Worm (Caenorhabditis elegans) whole organism, mixed stage, embryonic: Measurements from ENCODE around the gene acr-12.

Source experiments
- M03D4.4 ChIP-seq: sonication (generic microtip); optimal IDR thresholded peaks from 2 replicates; lab custom pipeline; 2017; ENCODE audit warnings: mild to moderate bottlenecking, missing genetic modification characterization, missing compliant biosample characterization
- bed-3 ChIP-seq: fragments of 200-800 bp; sonication (Bioruptor generic); optimal IDR thresholded peaks from 3 replicates; lab custom pipeline; 2018; ENCODE audit warnings: mild to moderate bottlenecking, missing genetic modification characterization, moderate library complexity, missing compliant biosample characterization
- blmp-1 ChIP-seq: fragments of 150-350 bp; optimal IDR thresholded peaks from 2 replicates; lab custom pipeline; 2014; ENCODE audit warnings: missing biosample characterization, missing genetic modification characterization
- ceh-39 ChIP-seq: fragments of 150-350 bp; optimal IDR thresholded peaks from 2 replicates; lab custom pipeline; 2014; ENCODE audit warnings: missing biosample characterization, missing genetic modification characterization
- ceh-43 ChIP-seq: fragments of 200-800 bp; sonication (Bioruptor generic); optimal IDR thresholded peaks from 2 replicates; lab custom pipeline; 2018; ENCODE audit warnings: mild to moderate bottlenecking, missing genetic modification characterization, moderate library complexity, missing compliant biosample characterization
- ceh-83 ChIP-seq: fragments of 200-800 bp; sonication (Bioruptor generic); optimal IDR thresholded peaks from 2 replicates; lab custom pipeline; 2018; ENCODE audit warnings: mild to moderate bottlenecking, missing genetic modification characterization, missing compliant biosample characterization
- ces-1 ChIP-seq: fragments of 150-350 bp; optimal IDR thresholded peaks from 2 replicates; lab custom pipeline; 2014; ENCODE audit warnings: missing biosample characterization, missing genetic modification reagents, missing genetic modification characterization
- cnd-1 ChIP-seq: fragments of 200-800 bp; sonication (Bioruptor generic); optimal IDR thresholded peaks from 2 replicates; lab custom pipeline; 2018; ENCODE audit warnings: mild to moderate bottlenecking, missing genetic modification characterization, missing compliant biosample characterization
- drap-1 ChIP-seq: fragments of 200-800 bp; sonication (Bioruptor generic); optimal IDR thresholded peaks from 3 replicates; lab custom pipeline; 2018; ENCODE audit warnings: mild to moderate bottlenecking, missing genetic modification characterization, missing compliant biosample characterization
- elt-1 ChIP-seq: sonication (generic microtip); optimal IDR thresholded peaks from 2 replicates; lab custom pipeline; 2017; ENCODE audit warnings: missing genetic modification characterization, mild to moderate bottlenecking, missing compliant biosample characterization, antibody characterized with exemption, moderate library complexity, borderline replicate concordance; ENCODE audit not compliant: insufficient read depth
- elt-3 ChIP-seq: fragments of 150-350 bp; optimal IDR thresholded peaks from 2 replicates; lab custom pipeline; 2014; ENCODE audit warnings: missing biosample characterization, missing genetic modification characterization
- flh-1 ChIP-seq: fragments of 200-800 bp; sonication (Bioruptor generic); optimal IDR thresholded peaks from 2 replicates; lab custom pipeline; 2018; ENCODE audit warnings: mild to moderate bottlenecking, missing genetic modification characterization, moderate library complexity, missing compliant biosample characterization
- ham-2 ChIP-seq: fragments of 200-800 bp; sonication (Bioruptor generic); optimal IDR thresholded peaks from 2 replicates; lab custom pipeline; 2018; ENCODE audit warnings: mild to moderate bottlenecking, missing genetic modification characterization, missing compliant biosample characterization
- hlh-1 ChIP-seq: fragments of 150-350 bp; optimal IDR thresholded peaks from 2 replicates; lab custom pipeline; 2014; ENCODE audit warnings: missing biosample characterization, missing genetic modification reagents, missing genetic modification characterization
- lin-13 ChIP-seq: fragments of 150-350 bp; optimal IDR thresholded peaks from 2 replicates; lab custom pipeline; 2014; ENCODE audit warnings: missing biosample characterization, missing genetic modification characterization
- lin-32 ChIP-seq: fragments of 200-800 bp; sonication (Bioruptor generic); optimal IDR thresholded peaks from 2 replicates; lab custom pipeline; 2018; ENCODE audit warnings: mild to moderate bottlenecking, missing genetic modification characterization, missing compliant biosample characterization
- mab-5 ChIP-seq: fragments of 150-350 bp; optimal IDR thresholded peaks from 2 replicates; lab custom pipeline; 2014; ENCODE audit warnings: missing biosample characterization, missing genetic modification characterization
- mep-1 ChIP-seq: fragments of 150-350 bp; optimal IDR thresholded peaks from 2 replicates; lab custom pipeline; 2017; ENCODE audit warnings: missing biosample characterization, missing genetic modification reagents, missing genetic modification characterization, inconsistent platforms
- nhr-12 ChIP-seq: fragments of 150-350 bp; optimal IDR thresholded peaks from 2 replicates; lab custom pipeline; 2014; ENCODE audit warnings: missing biosample characterization, missing genetic modification characterization
- nhr-237 ChIP-seq: fragments of 150-350 bp; optimal IDR thresholded peaks from 2 replicates; lab custom pipeline; 2014; ENCODE audit warnings: missing biosample characterization, missing genetic modification characterization
- nhr-28 ChIP-seq: fragments of 150-350 bp; optimal IDR thresholded peaks from 2 replicates; lab custom pipeline; 2014; ENCODE audit warnings: missing biosample characterization, missing genetic modification characterization
- nhr-76 ChIP-seq: sonication (generic microtip); optimal IDR thresholded peaks from 2 replicates; lab custom pipeline; 2017; ENCODE audit warnings: missing biosample characterization, missing genetic modification characterization
- pha-4 ChIP-seq: fragments of 150-350 bp; optimal IDR thresholded peaks from 2 replicates; lab custom pipeline; 2018; ENCODE audit warnings: missing biosample characterization, missing genetic modification reagents, missing genetic modification characterization
- sem-2 ChIP-seq: fragments of 200-800 bp; sonication (Bioruptor generic); optimal IDR thresholded peaks from 2 replicates; lab custom pipeline; 2018; ENCODE audit warnings: mild to moderate bottlenecking, missing genetic modification characterization, missing compliant biosample characterization
- snpc-4 ChIP-seq: fragments of 150-350 bp; optimal IDR thresholded peaks from 2 replicates; lab custom pipeline; 2014; ENCODE audit warnings: missing biosample characterization, missing genetic modification characterization
- sptf-1 ChIP-seq: sonication (generic microtip); optimal IDR thresholded peaks from 2 replicates; lab custom pipeline; 2017; ENCODE audit warnings: mild to moderate bottlenecking, missing genetic modification characterization, moderate library complexity, missing compliant biosample characterization
- tbx-8 ChIP-seq: fragments of 200-800 bp; sonication (Bioruptor generic); optimal IDR thresholded peaks from 2 replicates; lab custom pipeline; 2018; ENCODE audit warnings: mild to moderate bottlenecking, missing genetic modification characterization, moderate library complexity, missing compliant biosample characterization
- unc-120 ChIP-seq: sonication (generic microtip); optimal IDR thresholded peaks from 2 replicates; lab custom pipeline; 2017; ENCODE audit warnings: missing genetic modification characterization, missing compliant biosample characterization; ENCODE audit not compliant: poor library complexity, severe bottlenecking
- unc-39 ChIP-seq: fragments of 150-350 bp; optimal IDR thresholded peaks from 2 replicates; lab custom pipeline; 2014; ENCODE audit warnings: missing biosample characterization, missing genetic modification characterization
- unc-62 ChIP-seq: fragments of 150-350 bp; optimal IDR thresholded peaks from 2 replicates; lab custom pipeline; 2014; ENCODE audit warnings: missing biosample characterization, missing genetic modification reagents, missing genetic modification characterization
- zip-8 ChIP-seq: fragments of 150-350 bp; optimal IDR thresholded peaks from 2 replicates; lab custom pipeline; 2014; ENCODE audit warnings: missing biosample characterization, missing genetic modification characterization
- ztf-11 ChIP-seq: fragments of 150-350 bp; optimal IDR thresholded peaks from 2 replicates; lab custom pipeline; 2014; ENCODE audit warnings: missing biosample characterization, missing genetic modification characterization

Gene acr-12

ce11 chrX:13536759-13537158 is 4.1 kb downstream of the acr-12 start, which contains the start of gene R01E6.5:
TSS of gene R01E6.5 (plus strand) at chrX:13537059.
- TF ChIP-seq hlh-1 (tag; lab: Kevin White, UChicago): no peak
- no peak for TF ChIP-seq snpc-4
- TF ChIP-seq nhr-12: no peak
- TF ChIP-seq unc-39 (tag; lab: Kevin White, UChicago): no peak
- TF ChIP-seq tbx-8 (GFP tag; lab: Kevin White, UChicago): no peak
- no peak for TF ChIP-seq ztf-11 (tag; lab: Kevin White, UChicago)
- TF ChIP-seq ceh-83: no peak
- no peak for TF ChIP-seq flh-1 (GFP tag; lab: Kevin White, UChicago)
- no peak for TF ChIP-seq drap-1 (GFP tag; lab: Kevin White, UChicago)
- no peak for TF ChIP-seq sptf-1
- TF ChIP-seq pha-4 (tag; lab: Kevin White, UChicago): no peak
- no peak for TF ChIP-seq M03D4.4 (tag; lab: Kevin White, UChicago)
- no peak for TF ChIP-seq lin-32 (GFP tag; lab: Kevin White, UChicago)
- no peak for TF ChIP-seq nhr-237 (tag; lab: Kevin White, UChicago)
- TF ChIP-seq sem-2: no peak
- TF ChIP-seq ceh-43 (GFP tag; lab: Kevin White, UChicago): no peak
- TF ChIP-seq mep-1: no peak
- TF ChIP-seq elt-3: no peak
- TF ChIP-seq ceh-39 (tag; lab: Kevin White, UChicago): no peak

DNA sequence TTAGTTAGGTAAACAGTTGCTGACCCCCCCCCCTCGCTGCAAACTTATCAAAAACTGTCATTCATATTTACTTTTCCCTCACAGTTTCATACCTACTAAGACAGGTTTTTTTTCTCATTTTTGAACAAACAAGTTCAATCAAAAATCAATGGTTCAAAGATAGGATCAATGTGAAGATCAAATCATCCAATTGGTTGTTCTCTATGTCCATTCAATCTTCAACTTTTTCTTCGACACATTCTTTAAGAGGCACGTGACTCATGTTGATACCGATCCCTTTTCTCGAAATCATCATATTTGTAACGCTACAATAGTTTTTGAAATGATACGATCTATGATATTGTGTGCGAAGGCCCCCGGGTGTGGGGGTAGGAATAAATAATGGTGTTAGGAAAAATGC is 7.0 kb downstream of the acr-12 start:
- no peak for TF ChIP-seq lin-13 (tag; lab: Kevin White, UChicago)
- TF ChIP-seq mab-5 (tag; lab: Kevin White, UChicago): no peak
- TF ChIP-seq ham-2: no peak
- no peak for TF ChIP-seq pha-4 (tag; lab: Kevin White, UChicago)
- TF ChIP-seq unc-62 (GFP tag; lab: Kevin White, UChicago): no peak
- TF ChIP-seq, all 35 proteins: peak for 0

- TF ChIP-seq zip-8: no peak
- no peak for TF ChIP-seq ces-1 (GFP tag; lab: Kevin White, UChicago)
- no peak for TF ChIP-seq mep-1
- TF ChIP-seq nhr-28 (tag; lab: Kevin White, UChicago): no peak
- no peak for TF ChIP-seq hlh-1 (tag; lab: Kevin White, UChicago)
- TF ChIP-seq pha-4 (tag; lab: Kevin White, UChicago): no peak
- no peak for TF ChIP-seq nhr-237 (tag; lab: Kevin White, UChicago)
- TF ChIP-seq bed-3 (GFP tag; lab: Kevin White, UChicago): no peak
- TF ChIP-seq unc-62 (GFP tag; lab: Kevin White, UChicago): no peak
- TF ChIP-seq cnd-1 (tag; lab: Kevin White, UChicago): no peak
- no peak for TF ChIP-seq drap-1 (GFP tag; lab: Kevin White, UChicago)
- TF ChIP-seq, all 35 proteins: peak for 0
Measured at ce11 chrX:13541335-13541734, 8.7 kb downstream of the acr-12 start.

DNA sequence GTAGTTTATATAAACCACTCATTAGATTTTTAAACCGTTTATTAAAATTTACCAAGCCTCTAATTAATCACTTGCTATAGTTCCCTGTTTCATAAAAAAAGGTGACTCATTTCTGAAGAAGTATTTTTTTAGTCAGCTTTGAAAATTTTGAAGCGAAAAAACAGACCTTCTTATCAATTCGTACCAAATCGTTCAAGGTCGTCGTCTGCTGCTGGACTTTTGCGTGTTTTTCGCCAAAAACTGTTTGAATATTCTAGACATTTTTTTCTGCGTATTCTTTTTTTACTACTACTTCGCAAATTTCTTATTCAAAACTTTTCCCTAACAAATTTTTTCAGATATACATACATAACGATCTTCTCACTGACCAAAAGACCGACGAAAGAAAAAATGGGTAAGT is 9.6 kb downstream of the acr-12 start, which contains the start of gene cah-4:
cah-4 (plus strand) TSS at position 339 of the 400 bp plus-strand sequence.
- TF ChIP-seq unc-62 (GFP tag; lab: Kevin White, UChicago): no peak
- TF ChIP-seq elt-3: no peak
- no peak for TF ChIP-seq elt-1 (tag; lab: Kevin White, UChicago)
- no peak for TF ChIP-seq drap-1 (GFP tag; lab: Kevin White, UChicago)
- TF ChIP-seq ceh-83: no peak
- TF ChIP-seq sptf-1: no peak
- TF ChIP-seq bed-3 (GFP tag; lab: Kevin White, UChicago): no peak
- TF ChIP-seq pha-4 (tag; lab: Kevin White, UChicago): no peak
- no peak for TF ChIP-seq mep-1

- TF ChIP-seq lin-32 (GFP tag; lab: Kevin White, UChicago) (no peak), ces-1 (GFP tag; lab: Kevin White, UChicago) (peak; percentile 51)
Measured at ce11 chrX:13542757-13543156, 10.1 kb downstream of the acr-12 start.

DNA sequence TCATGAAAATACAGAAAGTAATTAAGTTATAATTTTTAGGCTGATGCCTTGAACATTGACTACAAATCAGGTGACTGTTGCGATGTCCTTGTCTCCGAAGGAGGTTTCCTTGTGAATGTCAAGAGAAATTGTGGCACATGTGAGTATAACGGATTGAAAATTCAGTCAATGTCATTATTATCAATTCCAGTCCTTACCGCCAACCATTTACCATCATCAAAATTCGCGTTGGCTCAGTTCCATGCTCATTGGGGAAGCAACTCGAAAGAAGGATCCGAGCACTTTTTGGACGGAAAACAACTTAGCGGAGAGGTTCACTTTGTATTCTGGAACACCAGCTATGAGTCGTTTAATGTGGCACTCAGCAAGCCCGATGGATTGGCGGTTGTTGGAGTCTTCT is 10.7 kb downstream of the acr-12 start:
- no peak for TF ChIP-seq M03D4.4 (tag; lab: Kevin White, UChicago)
- no peak for TF ChIP-seq sem-2
- no peak for TF ChIP-seq elt-1 (tag; lab: Kevin White, UChicago)
- no peak for TF ChIP-seq nhr-12
- TF ChIP-seq pha-4 (tag; lab: Kevin White, UChicago): no peak
- no peak for TF ChIP-seq unc-120 (tag; lab: Kevin White, UChicago)
- TF ChIP-seq ham-2: no peak
- TF ChIP-seq snpc-4: no peak
- no peak for TF ChIP-seq nhr-237 (tag; lab: Kevin White, UChicago)
- no peak for TF ChIP-seq mep-1
- TF ChIP-seq sptf-1: no peak
- TF ChIP-seq lin-13 (tag; lab: Kevin White, UChicago): no peak
- no peak for TF ChIP-seq tbx-8 (GFP tag; lab: Kevin White, UChicago)
- no peak for TF ChIP-seq unc-62 (GFP tag; lab: Kevin White, UChicago)
- no peak for TF ChIP-seq bed-3 (GFP tag; lab: Kevin White, UChicago)
- TF ChIP-seq ztf-11 (tag; lab: Kevin White, UChicago): no peak
- TF ChIP-seq nhr-76 (tag; lab: Kevin White, UChicago): no peak
- TF ChIP-seq blmp-1 (tag; lab: Kevin White, UChicago): no peak
- TF ChIP-seq cnd-1 (tag; lab: Kevin White, UChicago): no peak
- no peak for TF ChIP-seq nhr-28 (tag; lab: Kevin White, UChicago)
